Worm (Caenorhabditis elegans) whole organism, late embryonic: ENCODE measurements around the gene cdh-3.

Experiments
- C08G9.2 ChIP-seq: sonication (generic microtip); optimal IDR thresholded peaks from 2 replicates; lab custom pipeline; 2016; ENCODE audit warnings: mild to moderate bottlenecking, missing genetic modification characterization, moderate library complexity, missing compliant biosample characterization
- F13H6.1 ChIP-seq: sonication (generic microtip); optimal IDR thresholded peaks from 2 replicates; lab custom pipeline; 2016; ENCODE audit warnings: missing genetic modification characterization, missing compliant biosample characterization
- K09A11.1 ChIP-seq: sonication (generic microtip); optimal IDR thresholded peaks from 2 replicates; lab custom pipeline; 2017; ENCODE audit warnings: antibody characterized with exemption, mild to moderate bottlenecking, missing genetic modification characterization, missing compliant biosample characterization; ENCODE audit not compliant: insufficient read depth
- T23F11.4 ChIP-seq: fragments of 200-800 bp; sonication (Bioruptor generic); optimal IDR thresholded peaks from 2 replicates; lab custom pipeline; 2018; ENCODE audit warnings: mild to moderate bottlenecking, missing genetic modification characterization, missing compliant biosample characterization
- Y22D7AL.16 ChIP-seq: sonication (generic microtip); optimal IDR thresholded peaks from 2 replicates; lab custom pipeline; 2016; ENCODE audit warnings: missing genetic modification characterization, missing compliant biosample characterization
- ahr-1 ChIP-seq: sonication (generic microtip); optimal IDR thresholded peaks from 2 replicates; lab custom pipeline; 2016; ENCODE audit warnings: missing genetic modification characterization, missing compliant biosample characterization
- ama-1 ChIP-seq: fragments of 150-350 bp; optimal IDR thresholded peaks from 2 replicates; lab custom pipeline; 2014
- ceh-14 ChIP-seq: sonication (generic microtip); optimal IDR thresholded peaks from 2 replicates; lab custom pipeline; 2016; ENCODE audit warnings: missing genotype, missing genetic modification characterization, missing compliant biosample characterization
- ceh-2 ChIP-seq: sonication (generic microtip); optimal IDR thresholded peaks from 2 replicates; lab custom pipeline; 2016; ENCODE audit warnings: missing genotype, missing genetic modification characterization, missing compliant biosample characterization
- ceh-24 ChIP-seq: sonication (generic microtip); optimal IDR thresholded peaks from 2 replicates; lab custom pipeline; 2016; ENCODE audit warnings: mild to moderate bottlenecking, missing genetic modification characterization, missing compliant biosample characterization
- ceh-31 ChIP-seq: sonication (generic microtip); optimal IDR thresholded peaks from 2 replicates; lab custom pipeline; 2016; ENCODE audit warnings: missing genetic modification characterization, missing compliant biosample characterization
- ceh-34 ChIP-seq: sonication (generic microtip); optimal IDR thresholded peaks from 2 replicates; lab custom pipeline; 2016; ENCODE audit warnings: mild to moderate bottlenecking, missing genetic modification characterization, missing compliant biosample characterization
- ceh-45 ChIP-seq: fragments of 200-800 bp; sonication (Bioruptor generic); IDR thresholded peaks from 2 replicates; pipeline ENCODE4 v1.3.6; 2022; ENCODE audit warnings: missing genetic modification reagents, missing genetic modification characterization, missing compliant biosample characterization
- ceh-48 ChIP-seq: sonication (generic microtip); optimal IDR thresholded peaks from 2 replicates; lab custom pipeline; 2016; ENCODE audit warnings: missing genetic modification characterization, inconsistent platforms, missing compliant biosample characterization
- ceh-9 ChIP-seq: sonication (generic microtip); optimal IDR thresholded peaks from 2 replicates; lab custom pipeline; 2016; ENCODE audit warnings: mild to moderate bottlenecking, missing genetic modification characterization, inconsistent platforms, missing compliant biosample characterization
- che-1 ChIP-seq: sonication (generic microtip); optimal IDR thresholded peaks from 2 replicates; lab custom pipeline; 2016; ENCODE audit warnings: mild to moderate bottlenecking, missing genetic modification characterization, missing compliant biosample characterization
- dve-1 ChIP-seq: sonication (generic microtip); optimal IDR thresholded peaks from 2 replicates; lab custom pipeline; 2017; ENCODE audit warnings: antibody characterized with exemption, mild to moderate bottlenecking, missing genetic modification characterization, missing compliant biosample characterization
- elt-2 ChIP-seq: sonication (generic microtip); optimal IDR thresholded peaks from 2 replicates; lab custom pipeline; 2016; ENCODE audit warnings: missing genetic modification reagents, missing genetic modification characterization, missing compliant biosample characterization
- elt-4 ChIP-seq: sonication (generic microtip); optimal IDR thresholded peaks from 2 replicates; lab custom pipeline; 2016; ENCODE audit warnings: missing genetic modification characterization, missing compliant biosample characterization
- eyg-1 ChIP-seq: sonication (generic microtip); optimal IDR thresholded peaks from 2 replicates; lab custom pipeline; 2016; ENCODE audit warnings: missing genotype, missing genetic modification characterization, missing compliant biosample characterization
- hlh-15 ChIP-seq: sonication (generic microtip); optimal IDR thresholded peaks from 2 replicates; lab custom pipeline; 2016; ENCODE audit warnings: missing genetic modification characterization, missing compliant biosample characterization
- hlh-30 ChIP-seq: sonication (generic microtip); optimal IDR thresholded peaks from 2 replicates; lab custom pipeline; 2017; ENCODE audit warnings: antibody characterized with exemption, missing genetic modification characterization, missing compliant biosample characterization; ENCODE audit not compliant: insufficient read depth
- lin-11 ChIP-seq: fragments of 200-800 bp; sonication (Bioruptor generic); optimal IDR thresholded peaks from 2 replicates; lab custom pipeline; 2018; ENCODE audit warnings: mild to moderate bottlenecking, missing genetic modification characterization, missing compliant biosample characterization
- nfya-1 ChIP-seq: sonication (generic microtip); optimal IDR thresholded peaks from 2 replicates; lab custom pipeline; 2017; ENCODE audit warnings: missing genetic modification characterization, mild to moderate bottlenecking, missing compliant biosample characterization, antibody characterized with exemption, moderate library complexity
- npax-4 ChIP-seq: sonication (generic microtip); optimal IDR thresholded peaks from 2 replicates; lab custom pipeline; 2016; ENCODE audit warnings: missing genetic modification characterization, missing compliant biosample characterization
- odd-2 ChIP-seq: sonication (generic microtip); optimal IDR thresholded peaks from 2 replicates; lab custom pipeline; 2017; ENCODE audit warnings: antibody characterized with exemption, mild to moderate bottlenecking, missing genetic modification characterization, missing compliant biosample characterization
- pat-9 ChIP-seq: fragments of 200-800 bp; sonication (Bioruptor generic); optimal IDR thresholded peaks from 2 replicates; lab custom pipeline; 2018; ENCODE audit warnings: mild to moderate bottlenecking, missing genetic modification characterization, moderate library complexity, missing compliant biosample characterization
- pha-2 ChIP-seq: sonication (generic microtip); optimal IDR thresholded peaks from 2 replicates; lab custom pipeline; 2017; ENCODE audit warnings: mild to moderate bottlenecking, missing genetic modification characterization, missing compliant biosample characterization
- pqm-1 ChIP-seq: sonication (generic microtip); optimal IDR thresholded peaks from 2 replicates; lab custom pipeline; 2016; ENCODE audit warnings: missing genetic modification characterization, missing compliant biosample characterization
- ref-2 ChIP-seq: sonication (generic microtip); optimal IDR thresholded peaks from 2 replicates; lab custom pipeline; 2016; ENCODE audit warnings: missing genetic modification characterization, missing compliant biosample characterization
- rnt-1 ChIP-seq: sonication (generic microtip); optimal IDR thresholded peaks from 2 replicates; lab custom pipeline; 2016; ENCODE audit warnings: missing genetic modification characterization, missing compliant biosample characterization
- sox-2 ChIP-seq: fragments of 200-800 bp; sonication (Bioruptor generic); IDR thresholded peaks from 2 replicates; pipeline ENCODE4 v1.3.6; 2022; ENCODE audit warnings: missing genetic modification reagents, missing genetic modification characterization, missing compliant biosample characterization
- syd-9 ChIP-seq: sonication (generic microtip); optimal IDR thresholded peaks from 2 replicates; lab custom pipeline; 2016; ENCODE audit warnings: mild to moderate bottlenecking, missing genetic modification characterization, moderate library complexity, missing compliant biosample characterization
- tbx-2 ChIP-seq: sonication (generic microtip); optimal IDR thresholded peaks from 2 replicates; lab custom pipeline; 2016; ENCODE audit warnings: missing genetic modification characterization, missing compliant biosample characterization
- tbx-7 ChIP-seq: sonication (generic microtip); optimal IDR thresholded peaks from 2 replicates; lab custom pipeline; 2016; ENCODE audit warnings: missing genotype, missing genetic modification characterization, missing compliant biosample characterization
- unc-55 ChIP-seq: sonication (generic microtip); optimal IDR thresholded peaks from 2 replicates; lab custom pipeline; 2017; ENCODE audit warnings: missing biosample characterization, missing genetic modification reagents, missing genetic modification characterization
- unc-86 ChIP-seq: sonication (generic microtip); optimal IDR thresholded peaks from 2 replicates; lab custom pipeline; 2016; ENCODE audit warnings: missing genetic modification characterization, missing compliant biosample characterization
- zip-5 ChIP-seq: sonication (generic microtip); optimal IDR thresholded peaks from 2 replicates; lab custom pipeline; 2016; ENCODE audit warnings: missing genetic modification characterization, missing compliant biosample characterization

The cdh-3 gene

ce11 chrIII:7729534-7730061 lies 24.6 kb downstream of the cdh-3 start, which contains the start of gene ZK112.4 (continued):
- TF ChIP-seq C08G9.2 (tag; lab: Kevin White, UChicago) (peak; percentile 53), elt-4 (no peak), ceh-45 (GFP tag; lab: Robert Waterston, UW) (no peak), ceh-24 (no peak), ama-1 (lab: Kevin White, UChicago) (no peak), ceh-14 (tag; lab: Kevin White, UChicago) (peak; percentile 58), unc-86 (no peak), che-1 (no peak), ceh-9 (tag; lab: Kevin White, UChicago) (no peak), zip-5 (tag; lab: Kevin White, UChicago) (no peak), hlh-15 (tag; lab: Kevin White, UChicago) (no peak), ceh-2 (tag; lab: Kevin White, UChicago) (peak; percentile 31), F13H6.1 (tag; lab: Kevin White, UChicago) (peak; percentile 77), tbx-2 (tag; lab: Kevin White, UChicago) (peak; percentile 73), odd-2 (tag; lab: Kevin White, UChicago) (no peak), ref-2 (tag; lab: Kevin White, UChicago) (peak; percentile 63), dve-1 (tag; lab: Kevin White, UChicago) (peak; percentile 49), ceh-48 (tag; lab: Kevin White, UChicago) (no peak), rnt-1 (tag; lab: Kevin White, UChicago) (peak; percentile 83), unc-55 (peak; percentile 82), T23F11.4 (GFP tag; lab: Kevin White, UChicago) (peak; percentile 36), Y22D7AL.16 (tag; lab: Kevin White, UChicago) (no peak), pat-9 (tag; lab: Kevin White, UChicago) (peak; percentile 2), elt-2 (tag; lab: Kevin White, UChicago) (peak; percentile 29), ahr-1 (no peak), tbx-7 (tag; lab: Kevin White, UChicago) (peak; percentile 6), eyg-1 (tag; lab: Kevin White, UChicago) (no peak), syd-9 (tag; lab: Kevin White, UChicago) (peak; percentile 53), pha-2 (tag; lab: Kevin White, UChicago) (no peak), ceh-34 (tag; lab: Kevin White, UChicago) (peak; percentile 88), hlh-30 (tag; lab: Kevin White, UChicago) (peak; percentile 16), lin-11 (tag; lab: Kevin White, UChicago) (no peak), npax-4 (tag; lab: Kevin White, UChicago) (no peak)

- TF ChIP-seq npax-4 (tag; lab: Kevin White, UChicago) (peak; percentile 7), elt-4 (no peak), lin-11 (tag; lab: Kevin White, UChicago) (no peak)
Measured at ce11 chrIII:7729062-7729461, 25.2 kb downstream of the cdh-3 start.

ce11 chrIII:7728494-7728893 lies 25.8 kb downstream of the cdh-3 start:
- TF ChIP-seq K09A11.1 (tag; lab: Kevin White, UChicago) (no peak), sox-2 (no peak), ref-2 (tag; lab: Kevin White, UChicago) (peak; percentile 59), tbx-2 (tag; lab: Kevin White, UChicago) (peak; percentile 31), ceh-31 (peak; percentile 26), nfya-1 (tag; lab: Kevin White, UChicago) (peak; percentile 45), rnt-1 (tag; lab: Kevin White, UChicago) (peak; percentile 13), pqm-1 (tag; lab: Kevin White, UChicago) (no peak), ceh-2 (tag; lab: Kevin White, UChicago) (no peak)
